Worm (Caenorhabditis elegans) whole organism, late embryonic: ENCODE measurements around the gene ugt-60.

Experiments
- C08G9.2 ChIP-seq: sonication (generic microtip); optimal IDR thresholded peaks from 2 replicates; lab custom pipeline; 2016; ENCODE audit warnings: mild to moderate bottlenecking, missing genetic modification characterization, moderate library complexity, missing compliant biosample characterization
- F13H6.1 ChIP-seq: sonication (generic microtip); optimal IDR thresholded peaks from 2 replicates; lab custom pipeline; 2016; ENCODE audit warnings: missing genetic modification characterization, missing compliant biosample characterization
- K02D7.2 ChIP-seq: sonication (generic microtip); optimal IDR thresholded peaks from 2 replicates; lab custom pipeline; 2017; ENCODE audit warnings: mild to moderate bottlenecking, missing genetic modification characterization, missing compliant biosample characterization
- K09A11.1 ChIP-seq: sonication (generic microtip); optimal IDR thresholded peaks from 2 replicates; lab custom pipeline; 2017; ENCODE audit warnings: antibody characterized with exemption, mild to moderate bottlenecking, missing genetic modification characterization, missing compliant biosample characterization; ENCODE audit not compliant: insufficient read depth
- Y22D7AL.16 ChIP-seq: sonication (generic microtip); optimal IDR thresholded peaks from 2 replicates; lab custom pipeline; 2016; ENCODE audit warnings: missing genetic modification characterization, missing compliant biosample characterization
- ahr-1 ChIP-seq: sonication (generic microtip); optimal IDR thresholded peaks from 2 replicates; lab custom pipeline; 2016; ENCODE audit warnings: missing genetic modification characterization, missing compliant biosample characterization
- ama-1 ChIP-seq: fragments of 150-350 bp; optimal IDR thresholded peaks from 2 replicates; lab custom pipeline; 2014
- ceh-14 ChIP-seq: sonication (generic microtip); optimal IDR thresholded peaks from 2 replicates; lab custom pipeline; 2016; ENCODE audit warnings: missing genotype, missing genetic modification characterization, missing compliant biosample characterization
- ceh-19 ChIP-seq: fragments of 200-800 bp; sonication (Bioruptor generic); optimal IDR thresholded peaks from 2 replicates; lab custom pipeline; 2018; ENCODE audit warnings: mild to moderate bottlenecking, missing genetic modification characterization, missing compliant biosample characterization
- ceh-2 ChIP-seq: sonication (generic microtip); optimal IDR thresholded peaks from 2 replicates; lab custom pipeline; 2016; ENCODE audit warnings: missing genotype, missing genetic modification characterization, missing compliant biosample characterization
- ceh-22 ChIP-seq: sonication (generic microtip); optimal IDR thresholded peaks from 2 replicates; lab custom pipeline; 2017; ENCODE audit warnings: missing biosample characterization, missing genetic modification characterization
- ceh-24 ChIP-seq: sonication (generic microtip); optimal IDR thresholded peaks from 2 replicates; lab custom pipeline; 2016; ENCODE audit warnings: mild to moderate bottlenecking, missing genetic modification characterization, missing compliant biosample characterization
- ceh-31 ChIP-seq: sonication (generic microtip); optimal IDR thresholded peaks from 2 replicates; lab custom pipeline; 2016; ENCODE audit warnings: missing genetic modification characterization, missing compliant biosample characterization
- ceh-34 ChIP-seq: sonication (generic microtip); optimal IDR thresholded peaks from 2 replicates; lab custom pipeline; 2016; ENCODE audit warnings: mild to moderate bottlenecking, missing genetic modification characterization, missing compliant biosample characterization
- ceh-45 ChIP-seq: fragments of 200-800 bp; sonication (Bioruptor generic); IDR thresholded peaks from 2 replicates; pipeline ENCODE4 v1.3.6; 2022; ENCODE audit warnings: missing genetic modification reagents, missing genetic modification characterization, missing compliant biosample characterization
- ceh-48 ChIP-seq: sonication (generic microtip); optimal IDR thresholded peaks from 2 replicates; lab custom pipeline; 2016; ENCODE audit warnings: missing genetic modification characterization, inconsistent platforms, missing compliant biosample characterization
- ceh-9 ChIP-seq: sonication (generic microtip); optimal IDR thresholded peaks from 2 replicates; lab custom pipeline; 2016; ENCODE audit warnings: mild to moderate bottlenecking, missing genetic modification characterization, inconsistent platforms, missing compliant biosample characterization
- che-1 ChIP-seq: sonication (generic microtip); optimal IDR thresholded peaks from 2 replicates; lab custom pipeline; 2016; ENCODE audit warnings: mild to moderate bottlenecking, missing genetic modification characterization, missing compliant biosample characterization
- dmd-4 ChIP-seq: sonication (generic microtip); optimal IDR thresholded peaks from 2 replicates; lab custom pipeline; 2016; ENCODE audit warnings: borderline replicate concordance, missing genetic modification characterization, missing compliant biosample characterization
- elt-2 ChIP-seq: sonication (generic microtip); optimal IDR thresholded peaks from 2 replicates; lab custom pipeline; 2016; ENCODE audit warnings: missing genetic modification reagents, missing genetic modification characterization, missing compliant biosample characterization
- elt-4 ChIP-seq: sonication (generic microtip); optimal IDR thresholded peaks from 2 replicates; lab custom pipeline; 2016; ENCODE audit warnings: missing genetic modification characterization, missing compliant biosample characterization
- ets-4 ChIP-seq: sonication (generic microtip); optimal IDR thresholded peaks from 2 replicates; lab custom pipeline; 2016; ENCODE audit warnings: missing genetic modification characterization, missing compliant biosample characterization
- eyg-1 ChIP-seq: sonication (generic microtip); optimal IDR thresholded peaks from 2 replicates; lab custom pipeline; 2016; ENCODE audit warnings: missing genotype, missing genetic modification characterization, missing compliant biosample characterization
- fax-1 ChIP-seq: sonication (generic microtip); optimal IDR thresholded peaks from 2 replicates; lab custom pipeline; 2016; ENCODE audit warnings: missing genotype, missing genetic modification characterization, missing compliant biosample characterization
- fkh-10 ChIP-seq: fragments of 150-350 bp; optimal IDR thresholded peaks from 2 replicates; lab custom pipeline; 2014; ENCODE audit warnings: missing biosample characterization, missing genetic modification reagents, missing genetic modification characterization
- fkh-6 ChIP-seq: sonication (generic microtip); optimal IDR thresholded peaks from 2 replicates; lab custom pipeline; 2016; ENCODE audit warnings: missing genetic modification characterization, missing compliant biosample characterization
- gmeb-2 ChIP-seq: sonication (generic microtip); optimal IDR thresholded peaks from 2 replicates; lab custom pipeline; 2016; ENCODE audit warnings: missing genetic modification characterization, inconsistent platforms, missing compliant biosample characterization
- hlh-13 ChIP-seq: fragments of 200-800 bp; sonication (Bioruptor generic); optimal IDR thresholded peaks from 2 replicates; lab custom pipeline; 2018; ENCODE audit warnings: mild to moderate bottlenecking, missing genetic modification characterization, missing compliant biosample characterization
- hlh-8 ChIP-seq: sonication (generic microtip); optimal IDR thresholded peaks from 2 replicates; lab custom pipeline; 2016; ENCODE audit warnings: missing genotype, missing genetic modification characterization, missing compliant biosample characterization
- lim-6 ChIP-seq: sonication (generic microtip); optimal IDR thresholded peaks from 2 replicates; lab custom pipeline; 2016; ENCODE audit warnings: missing genetic modification characterization, missing compliant biosample characterization
- lin-11 ChIP-seq: fragments of 200-800 bp; sonication (Bioruptor generic); optimal IDR thresholded peaks from 2 replicates; lab custom pipeline; 2018; ENCODE audit warnings: mild to moderate bottlenecking, missing genetic modification characterization, missing compliant biosample characterization
- madf-2 ChIP-seq: sonication (generic microtip); optimal IDR thresholded peaks from 2 replicates; lab custom pipeline; 2017; ENCODE audit warnings: missing genetic modification characterization, missing compliant biosample characterization
- mec-3 ChIP-seq: sonication (generic microtip); optimal IDR thresholded peaks from 2 replicates; lab custom pipeline; 2016; ENCODE audit warnings: borderline replicate concordance, missing genetic modification characterization, missing compliant biosample characterization
- nfya-1 ChIP-seq: sonication (generic microtip); optimal IDR thresholded peaks from 2 replicates; lab custom pipeline; 2017; ENCODE audit warnings: missing genetic modification characterization, mild to moderate bottlenecking, missing compliant biosample characterization, antibody characterized with exemption, moderate library complexity
- nhr-11 ChIP-seq: fragments of 150-350 bp; optimal IDR thresholded peaks from 2 replicates; lab custom pipeline; 2014; ENCODE audit warnings: missing biosample characterization, missing genetic modification characterization
- nhr-232 ChIP-seq: sonication (generic microtip); optimal IDR thresholded peaks from 2 replicates; lab custom pipeline; 2016; ENCODE audit warnings: missing genetic modification characterization, missing compliant biosample characterization
- odd-2 ChIP-seq: sonication (generic microtip); optimal IDR thresholded peaks from 2 replicates; lab custom pipeline; 2017; ENCODE audit warnings: antibody characterized with exemption, mild to moderate bottlenecking, missing genetic modification characterization, missing compliant biosample characterization
- pat-9 ChIP-seq: fragments of 200-800 bp; sonication (Bioruptor generic); optimal IDR thresholded peaks from 2 replicates; lab custom pipeline; 2018; ENCODE audit warnings: mild to moderate bottlenecking, missing genetic modification characterization, moderate library complexity, missing compliant biosample characterization
- pha-2 ChIP-seq: sonication (generic microtip); optimal IDR thresholded peaks from 2 replicates; lab custom pipeline; 2017; ENCODE audit warnings: mild to moderate bottlenecking, missing genetic modification characterization, missing compliant biosample characterization
- pqm-1 ChIP-seq: sonication (generic microtip); optimal IDR thresholded peaks from 2 replicates; lab custom pipeline; 2016; ENCODE audit warnings: missing genetic modification characterization, missing compliant biosample characterization
- pros-1 ChIP-seq: fragments of 150-350 bp; optimal IDR thresholded peaks from 2 replicates; lab custom pipeline; 2014; ENCODE audit warnings: missing biosample characterization, missing genetic modification reagents, missing genetic modification characterization
- rnt-1 ChIP-seq: sonication (generic microtip); optimal IDR thresholded peaks from 2 replicates; lab custom pipeline; 2016; ENCODE audit warnings: missing genetic modification characterization, missing compliant biosample characterization
- sdc-2 ChIP-seq: sonication (generic microtip); optimal IDR thresholded peaks from 2 replicates; lab custom pipeline; 2016; ENCODE audit warnings: missing genotype, missing genetic modification characterization, missing compliant biosample characterization
- sox-4 ChIP-seq: sonication (generic microtip); optimal IDR thresholded peaks from 2 replicates; lab custom pipeline; 2017; ENCODE audit warnings: mild to moderate bottlenecking, missing genetic modification characterization, inconsistent platforms, missing compliant biosample characterization
- syd-9 ChIP-seq: sonication (generic microtip); optimal IDR thresholded peaks from 2 replicates; lab custom pipeline; 2016; ENCODE audit warnings: mild to moderate bottlenecking, missing genetic modification characterization, moderate library complexity, missing compliant biosample characterization
- tbx-2 ChIP-seq: sonication (generic microtip); optimal IDR thresholded peaks from 2 replicates; lab custom pipeline; 2016; ENCODE audit warnings: missing genetic modification characterization, missing compliant biosample characterization
- tbx-7 ChIP-seq: sonication (generic microtip); optimal IDR thresholded peaks from 2 replicates; lab custom pipeline; 2016; ENCODE audit warnings: missing genotype, missing genetic modification characterization, missing compliant biosample characterization
- unc-42 ChIP-seq: sonication (generic microtip); optimal IDR thresholded peaks from 2 replicates; lab custom pipeline; 2016; ENCODE audit warnings: missing genotype, missing genetic modification characterization, missing compliant biosample characterization
- unc-55 ChIP-seq: sonication (generic microtip); optimal IDR thresholded peaks from 2 replicates; lab custom pipeline; 2017; ENCODE audit warnings: missing biosample characterization, missing genetic modification reagents, missing genetic modification characterization
- zip-5 ChIP-seq: sonication (generic microtip); optimal IDR thresholded peaks from 2 replicates; lab custom pipeline; 2016; ENCODE audit warnings: missing genetic modification characterization, missing compliant biosample characterization

Gene ugt-60

ce11 chrIII:9667591-9668265 is 11.1 kb downstream of the ugt-60 start, which contains the start of gene C07A9.9 (continued):
- TF ChIP-seq ceh-34 (tag; lab: Kevin White, UChicago), result peak; percentile 80
- TF ChIP-seq syd-9 (tag; lab: Kevin White, UChicago), result no peak
- no peak for TF ChIP-seq ceh-24
- TF ChIP-seq ama-1 (lab: Kevin White, UChicago), result no peak
- TF ChIP-seq unc-42 (tag; lab: Kevin White, UChicago), result peak; percentile 52
- TF ChIP-seq lin-11 (tag; lab: Kevin White, UChicago), result no peak
- peak; percentile 12 for TF ChIP-seq sdc-2 (tag; lab: Kevin White, UChicago)
- TF ChIP-seq eyg-1 (tag; lab: Kevin White, UChicago), result peak; percentile 37
- TF ChIP-seq nfya-1 (tag; lab: Kevin White, UChicago), result peak; percentile 69
- TF ChIP-seq tbx-2, result peak; percentile 88
- TF ChIP-seq ets-4 (tag; lab: Kevin White, UChicago), result peak; percentile 38
- TF ChIP-seq hlh-13, result no peak
- TF ChIP-seq ahr-1 (tag; lab: Kevin White, UChicago), result no peak
- TF ChIP-seq C08G9.2 (tag; lab: Kevin White, UChicago), result peak; percentile 17
- no peak for TF ChIP-seq K09A11.1 (tag; lab: Kevin White, UChicago)
- no peak for TF ChIP-seq lim-6 (tag; lab: Kevin White, UChicago)
- no peak for TF ChIP-seq odd-2
- no peak for TF ChIP-seq ceh-22
- TF ChIP-seq rnt-1, result no peak
- no peak for TF ChIP-seq madf-2 (tag; lab: Kevin White, UChicago)
- peak; percentile 43 for TF ChIP-seq F13H6.1
- TF ChIP-seq elt-4 (tag; lab: Kevin White, UChicago), result no peak
- no peak for TF ChIP-seq sox-4
- no peak for TF ChIP-seq pat-9
- TF ChIP-seq pha-2 (tag; lab: Kevin White, UChicago), result no peak
- no peak for TF ChIP-seq fkh-10 (GFP tag; lab: Kevin White, UChicago)
- TF ChIP-seq unc-55, result peak; percentile 7
- TF ChIP-seq pros-1 (tag; lab: Kevin White, UChicago), result peak; percentile 68
- peak; percentile 24 for TF ChIP-seq nhr-232 (tag; lab: Kevin White, UChicago)
- TF ChIP-seq pqm-1, result peak; percentile 83
- TF ChIP-seq Y22D7AL.16 (tag; lab: Kevin White, UChicago), result no peak
- no peak for TF ChIP-seq ceh-9 (tag; lab: Kevin White, UChicago)
- peak; percentile 18 for TF ChIP-seq hlh-8 (tag; lab: Kevin White, UChicago)
- no peak for TF ChIP-seq gmeb-2
- TF ChIP-seq ceh-48 (tag; lab: Kevin White, UChicago), result no peak
- peak; percentile 67 for TF ChIP-seq ceh-31
- peak; percentile 15 for TF ChIP-seq ceh-2
- TF ChIP-seq fkh-6 (tag; lab: Kevin White, UChicago), result peak; percentile 46
- no peak for TF ChIP-seq mec-3 (tag; lab: Kevin White, UChicago)
- no peak for TF ChIP-seq K02D7.2 (tag; lab: Kevin White, UChicago)
- TF ChIP-seq ceh-45 (GFP tag; lab: Robert Waterston, UW), result no peak
- TF ChIP-seq ceh-19 (GFP tag; lab: Kevin White, UChicago), result peak; percentile 28
- TF ChIP-seq ceh-14 (tag; lab: Kevin White, UChicago), result peak; percentile 46
- TF ChIP-seq dmd-4 (tag; lab: Kevin White, UChicago), result no peak
- no peak for TF ChIP-seq che-1
- no peak for TF ChIP-seq zip-5 (tag; lab: Kevin White, UChicago)
- TF ChIP-seq nhr-11 (tag; lab: Kevin White, UChicago), result no peak
- peak; percentile 38 for TF ChIP-seq elt-2 (tag; lab: Kevin White, UChicago)
- no peak for TF ChIP-seq fax-1
- TF ChIP-seq tbx-7, result no peak
